Worm (Caenorhabditis elegans) whole organism, early embryonic: ENCODE measurements around the gene F01G10.10.

Source experiments
- B0310.2 ChIP-seq: sonication (generic microtip); optimal IDR thresholded peaks from 2 replicates; lab custom pipeline; 2016; ENCODE audit warnings: mild to moderate bottlenecking, missing genetic modification characterization, missing compliant biosample characterization
- F13C5.2 ChIP-seq: sonication (generic microtip); optimal IDR thresholded peaks from 2 replicates; lab custom pipeline; 2017; ENCODE audit warnings: mild to moderate bottlenecking, missing genetic modification characterization, inconsistent platforms, missing compliant biosample characterization
- aly-1 ChIP-seq: sonication (generic microtip); optimal IDR thresholded peaks from 2 replicates; lab custom pipeline; 2016; ENCODE audit warnings: missing genetic modification characterization, missing compliant biosample characterization
- ama-1 ChIP-seq: fragments of 150-350 bp; optimal IDR thresholded peaks from 2 replicates; lab custom pipeline; 2014
- ceh-13 ChIP-seq: fragments of 200-800 bp; sonication (Bioruptor generic); optimal IDR thresholded peaks from 2 replicates; lab custom pipeline; 2018; ENCODE audit warnings: mild to moderate bottlenecking, missing genetic modification characterization, missing compliant biosample characterization
- hmg-4 ChIP-seq: fragments of 200-800 bp; sonication (Bioruptor generic); optimal IDR thresholded peaks from 2 replicates; lab custom pipeline; 2018; ENCODE audit warnings: mild to moderate bottlenecking, missing genetic modification characterization, missing compliant biosample characterization
- hnd-1 ChIP-seq: sonication (generic microtip); optimal IDR thresholded peaks from 2 replicates; lab custom pipeline; 2016; ENCODE audit warnings: missing genetic modification characterization, missing compliant biosample characterization
- pes-1 ChIP-seq: fragments of 200-800 bp; sonication (Bioruptor generic); IDR thresholded peaks from 2 replicates; pipeline ENCODE4 v1.3.6; 2022; ENCODE audit warnings: missing genetic modification reagents, missing genetic modification characterization, missing compliant biosample characterization
- sea-1 ChIP-seq: fragments of 200-800 bp; sonication (Bioruptor generic); conservative IDR thresholded peaks from 2 replicates; pipeline ENCODE4 v1.3.6; 2022; ENCODE audit warnings: missing genetic modification characterization, missing compliant biosample characterization
- tbx-37 ChIP-seq: fragments of 200-800 bp; sonication (Bioruptor generic); conservative IDR thresholded peaks from 2 replicates; pipeline ENCODE4 v1.3.6; 2022; ENCODE audit warnings: missing genetic modification reagents, missing genetic modification characterization, missing compliant biosample characterization

ce11 chrIV:10245666-10246210 is at the start of gene F01G10.10:
- no peak for TF ChIP-seq F13C5.2 (tag; lab: Kevin White, UChicago)
- TF ChIP-seq ama-1: no peak
- TF ChIP-seq pes-1 (GFP tag; lab: Robert Waterston, UW): no peak
- no peak for TF ChIP-seq tbx-37 (GFP tag; lab: Robert Waterston, UW)
- TF ChIP-seq aly-1: no peak
- TF ChIP-seq ceh-13 (GFP tag; lab: Kevin White, UChicago): no peak
- no peak for TF ChIP-seq hmg-4 (GFP tag; lab: Kevin White, UChicago)
- no peak for TF ChIP-seq sea-1 (GFP tag; lab: Robert Waterston, UW)
- no peak for TF ChIP-seq hnd-1 (tag; lab: Kevin White, UChicago)
- TF ChIP-seq B0310.2: no peak
